Worm (Caenorhabditis elegans): ENCODE results near the gene nhr-3.

Gene nhr-3

DNA sequence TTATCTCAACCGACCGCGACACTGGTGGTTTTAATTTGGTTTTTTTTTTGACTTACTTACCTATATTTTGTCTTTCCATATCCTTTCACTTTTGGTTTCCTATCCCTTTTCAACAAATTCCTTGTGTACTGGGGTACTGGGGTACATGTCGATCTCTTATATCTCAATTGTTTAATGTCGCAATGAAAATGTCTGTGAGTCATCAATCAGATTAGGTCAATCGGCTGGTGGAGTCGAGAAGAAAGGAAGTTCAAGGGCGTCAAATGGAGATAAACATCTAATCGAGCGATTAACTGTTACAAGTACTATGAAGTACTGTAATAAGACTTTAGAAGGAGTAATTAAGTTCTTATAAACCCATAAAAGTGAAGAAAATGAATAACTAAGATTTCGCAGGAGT is 17.6 kb downstream of the nhr-3 start:
- no peak for TF ChIP-seq F16B12.6 (tag; optimal IDR thresholded peaks at IDR 0.05)
- no peak for TF ChIP-seq nhr-84 (tag; optimal IDR thresholded peaks at IDR 0.05)
- no peak for TF ChIP-seq dpl-1 (GFP tag; optimal IDR thresholded peaks at IDR 0.05)
- no peak for TF ChIP-seq sup-37 (GFP tag; optimal IDR thresholded peaks at IDR 0.05)
- no peak for TF ChIP-seq ceh-63 (GFP tag; optimal IDR thresholded peaks at IDR 0.05)
- TF ChIP-seq egl-27 (tag; optimal IDR thresholded peaks at IDR 0.05): no peak
- no peak for TF ChIP-seq dsc-1 (tag; optimal IDR thresholded peaks at IDR 0.05)
- peak; percentile 62 for TF ChIP-seq lin-14 (GFP tag; optimal IDR thresholded peaks at IDR 0.05)
- peak in 1 of 2 experiments; percentile 16 for TF ChIP-seq lsy-2 (tag; optimal IDR thresholded peaks at IDR 0.05)
- TF ChIP-seq swsn-7 (tag; optimal IDR thresholded peaks at IDR 0.05): no peak
- TF ChIP-seq zag-1 (tag; optimal IDR thresholded peaks at IDR 0.05): no peak
- TF ChIP-seq snu-23 (GFP tag; optimal IDR thresholded peaks at IDR 0.05): peak; percentile 9
- no peak for TF ChIP-seq unc-86 (tag; optimal IDR thresholded peaks at IDR 0.05)
- TF ChIP-seq egl-13 (tag; optimal IDR thresholded peaks at IDR 0.05): no peak
- TF ChIP-seq unc-30 (tag; optimal IDR thresholded peaks at IDR 0.05): no peak
- TF ChIP-seq fos-1 (tag; optimal IDR thresholded peaks at IDR 0.05): no peak
- no peak for TF ChIP-seq ceh-88 (GFP tag; IDR thresholded peaks at IDR 0.05)
- TF ChIP-seq ces-1 (GFP tag; optimal IDR thresholded peaks at IDR 0.05): no peak
- TF ChIP-seq nhr-20 (tag; optimal IDR thresholded peaks at IDR 0.05): peak; percentile 37
- TF ChIP-seq unc-62 (GFP tag; optimal IDR thresholded peaks at IDR 0.05): no peak
- TF ChIP-seq nhr-28 (tag; optimal IDR thresholded peaks at IDR 0.05): no peak
- no peak for TF ChIP-seq mef-2 (tag; optimal IDR thresholded peaks at IDR 0.05)
- TF ChIP-seq fkh-8 (tag; optimal IDR thresholded peaks at IDR 0.05): no peak
- TF ChIP-seq pqm-1 (tag; optimal IDR thresholded peaks at IDR 0.05): no peak
- TF ChIP-seq mep-1 (tag; optimal IDR thresholded peaks at IDR 0.05): peak; percentile 57
- TF ChIP-seq elt-3 (tag; optimal IDR thresholded peaks at IDR 0.05): peak in 2 of 6 experiments; percentile 68 to 75
- no peak for TF ChIP-seq alr-1 (tag; optimal IDR thresholded peaks at IDR 0.05; ENCODE audit: borderline replicate concordance)
- TF ChIP-seq blmp-1 (tag; optimal IDR thresholded peaks at IDR 0.05): peak; percentile 97
- no peak for TF ChIP-seq lin-39 (tag; optimal IDR thresholded peaks at IDR 0.05)
- TF ChIP-seq ceh-90 (tag; optimal IDR thresholded peaks at IDR 0.05): no peak
- TF ChIP-seq nhr-12 (tag; optimal IDR thresholded peaks at IDR 0.05): no peak
- TF ChIP-seq rnt-1 (tag; optimal IDR thresholded peaks at IDR 0.05): peak; percentile 4
- no peak for TF ChIP-seq ceh-8 (GFP tag; optimal IDR thresholded peaks at IDR 0.05)
- no peak for TF ChIP-seq lin-15B (tag; optimal IDR thresholded peaks at IDR 0.05)
- TF ChIP-seq efl-1 (optimal IDR thresholded peaks at IDR 0.05): no peak
- peak in 1 of 2 experiments; percentile 0 for TF ChIP-seq efl-1 (GFP tag; optimal IDR thresholded peaks at IDR 0.05 in 1 of 2)
- TF ChIP-seq sptf-1 (tag; optimal IDR thresholded peaks at IDR 0.05): no peak
- TF ChIP-seq snpc-4 (tag; optimal IDR thresholded peaks at IDR 0.05): no peak
- TF ChIP-seq nhr-19 (GFP tag; conservative IDR thresholded peaks at IDR 0.05): no peak
- TF ChIP-seq isw-1 (GFP tag; IDR thresholded peaks at IDR 0.05): no peak
- peak; percentile 94 for TF ChIP-seq nhr-85 (tag)
- no peak for TF ChIP-seq pax-3 (tag; optimal IDR thresholded peaks at IDR 0.05)
- TF ChIP-seq aly-2 (tag; optimal IDR thresholded peaks at IDR 0.05): no peak
- no peak for TF ChIP-seq hlh-4 (tag; optimal IDR thresholded peaks at IDR 0.05)

ce11 chrX:14577579-14578127 is 19.3 kb downstream of the nhr-3 start, which contains the start of gene let-4:
Gene let-4, plus strand, starts transcription at chrX:14577935.
- TF ChIP-seq nhr-19 (GFP tag; conservative IDR thresholded peaks at IDR 0.05) (no peak), blmp-1 (tag; optimal IDR thresholded peaks at IDR 0.05) (peak; percentile 61)
